Worm (Caenorhabditis elegans): ENCODE data around the gene asp-9.

- TF ChIP-seq ref-1 (GFP tag; conservative IDR thresholded peaks at IDR 0.05), result no peak
- no peak for TF ChIP-seq med-1 (GFP tag; optimal IDR thresholded peaks at IDR 0.05; ENCODE audit: insufficient read depth)
- no peak for TF ChIP-seq ztf-29 (GFP tag; IDR thresholded peaks at IDR 0.05)
- no peak for TF ChIP-seq T22C8.4 (GFP tag; IDR thresholded peaks at IDR 0.05)
- no peak for TF ChIP-seq flt-1 (GFP tag; IDR thresholded peaks at IDR 0.05)
Observed at ce11 chrIV:6217066-6217465, 31.4 kb downstream of the asp-9 start, which contains the start of gene C49A9.9.
